Worm (Caenorhabditis elegans): ENCODE results near the gene Y64G10A.7.

DNA sequence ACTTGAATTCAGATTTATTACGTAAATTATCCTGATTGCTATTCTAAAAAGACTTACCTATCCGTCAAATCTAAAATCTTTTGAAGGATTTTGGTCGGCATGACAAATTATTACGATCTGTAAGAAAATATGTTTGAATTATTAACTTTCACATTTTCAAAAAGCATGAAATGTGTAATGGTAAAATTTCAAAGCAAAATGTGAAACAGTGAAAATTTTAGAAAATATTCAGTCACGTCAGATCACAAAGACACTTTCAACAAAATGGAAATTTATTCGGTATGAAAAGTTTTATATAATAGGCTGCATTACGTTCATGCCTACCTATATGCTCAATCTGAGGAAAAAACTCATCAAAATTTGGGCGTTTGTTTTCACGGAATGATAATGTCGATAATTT is 30.0 kb downstream of the Y64G10A.7 start, which contains the start of gene fbxa-126:
- TF ChIP-seq ama-1 (optimal IDR thresholded peaks at IDR 0.05): no peak
- TF ChIP-seq aly-1 (tag; optimal IDR thresholded peaks at IDR 0.05): no peak
- TF ChIP-seq scrt-1 (GFP tag; IDR thresholded peaks at IDR 0.05): no peak
- no peak for TF ChIP-seq tbx-11 (GFP tag; IDR thresholded peaks at IDR 0.05)

Data from whole organism, early embryonic.